Worm (Caenorhabditis elegans) whole organism, young adult: ENCODE measurements around the gene Y54G2A.41.

Experiments
- B0261.1 ChIP-seq: sonication (generic microtip); optimal IDR thresholded peaks from 2 replicates; lab custom pipeline; 2016; ENCODE audit warnings: mild to moderate bottlenecking, missing genetic modification characterization, moderate library complexity, missing compliant biosample characterization
- B0336.3 ChIP-seq: fragments of 200-800 bp; sonication (Bioruptor generic); IDR thresholded peaks from 2 replicates; pipeline ENCODE4 v1.3.6; 2022; ENCODE audit warnings: missing genetic modification characterization, missing compliant biosample characterization
- D2030.7 ChIP-seq: fragments of 200-800 bp; sonication (Bioruptor generic); IDR thresholded peaks from 2 replicates; pipeline ENCODE4 v1.3.6; 2022; ENCODE audit warnings: missing genetic modification reagents, missing genetic modification characterization, missing compliant biosample characterization
- F37B4.10 ChIP-seq: fragments of 200-800 bp; sonication (Bioruptor generic); IDR thresholded peaks from 2 replicates; pipeline ENCODE4 v1.3.6; 2022; ENCODE audit warnings: missing genetic modification characterization, missing compliant biosample characterization
- F49E8.2 ChIP-seq: sonication (generic microtip); optimal IDR thresholded peaks from 3 replicates; lab custom pipeline; 2017; ENCODE audit warnings: missing genetic modification characterization, mild to moderate bottlenecking, missing compliant biosample characterization, antibody characterized with exemption, moderate library complexity; ENCODE audit not compliant: insufficient read depth
- F55B11.4 ChIP-seq: sonication (generic microtip); optimal IDR thresholded peaks from 2 replicates; lab custom pipeline; 2016; ENCODE audit warnings: missing compliant biosample characterization, missing genetic modification characterization, borderline replicate concordance; ENCODE audit not compliant: insufficient read depth
- F57C9.4 ChIP-seq: sonication (generic microtip); optimal IDR thresholded peaks from 2 replicates; lab custom pipeline; 2017; ENCODE audit warnings: mild to moderate bottlenecking, missing genetic modification characterization, missing compliant biosample characterization
- K11D2.4 ChIP-seq: fragments of 200-800 bp; sonication (Bioruptor generic); IDR thresholded peaks from 2 replicates; pipeline ENCODE4 v1.3.6; 2022; ENCODE audit warnings: missing genetic modification reagents, missing genetic modification characterization, missing compliant biosample characterization
- Y53G8AR.9 ChIP-seq: fragments of 200-800 bp; sonication (Bioruptor generic); conservative IDR thresholded peaks from 2 replicates; pipeline ENCODE4 v1.3.6; 2022; ENCODE audit warnings: missing genetic modification reagents, missing genetic modification characterization, missing compliant biosample characterization
- Y79H2A.3 ChIP-seq: fragments of 200-800 bp; sonication (Bioruptor generic); conservative IDR thresholded peaks from 2 replicates; pipeline ENCODE4 v1.3.6; 2022; ENCODE audit warnings: missing genetic modification reagents, missing genetic modification characterization, missing compliant biosample characterization
- akir-1 ChIP-seq: fragments of 200-800 bp; sonication (Bioruptor generic); optimal IDR thresholded peaks from 2 replicates; lab custom pipeline; 2018; ENCODE audit warnings: mild to moderate bottlenecking, missing genetic modification characterization, moderate library complexity, missing compliant biosample characterization
- athp-1 ChIP-seq: sonication (generic microtip); optimal IDR thresholded peaks from 2 replicates; lab custom pipeline; 2017; ENCODE audit warnings: mild to moderate bottlenecking, missing genetic modification characterization, missing compliant biosample characterization
- attf-3 ChIP-seq: fragments of 200-800 bp; sonication (Bioruptor generic); conservative IDR thresholded peaks from 2 replicates; pipeline ENCODE4 v1.3.6; 2022; ENCODE audit warnings: missing genetic modification reagents, missing genetic modification characterization, missing compliant biosample characterization
- attf-5 ChIP-seq: fragments of 200-800 bp; sonication (Bioruptor generic); optimal IDR thresholded peaks from 2 replicates; lab custom pipeline; 2018; ENCODE audit warnings: mild to moderate bottlenecking, missing genetic modification characterization, missing compliant biosample characterization
- ceh-100 ChIP-seq: fragments of 200-800 bp; sonication (Bioruptor generic); IDR thresholded peaks from 2 replicates; pipeline ENCODE4 v1.3.6; 2022; ENCODE audit warnings: missing genetic modification reagents, missing genetic modification characterization, missing compliant biosample characterization
- ceh-27 ChIP-seq: fragments of 200-800 bp; sonication (Bioruptor generic); optimal IDR thresholded peaks from 2 replicates; lab custom pipeline; 2018; ENCODE audit warnings: mild to moderate bottlenecking, missing genetic modification characterization, moderate library complexity, missing compliant biosample characterization
- ceh-79 ChIP-seq: sonication (generic microtip); optimal IDR thresholded peaks from 2 replicates; lab custom pipeline; 2017; ENCODE audit warnings: mild to moderate bottlenecking, missing genetic modification characterization, missing compliant biosample characterization
- dox-1 ChIP-seq: fragments of 200-800 bp; sonication (Bioruptor generic); IDR thresholded peaks from 2 replicates; pipeline ENCODE4 v1.3.6; 2022; ENCODE audit warnings: missing genetic modification reagents, missing genetic modification characterization, missing compliant biosample characterization
- dpl-1 ChIP-seq: fragments of 150-350 bp; optimal IDR thresholded peaks from 2 replicates; lab custom pipeline; 2014; ENCODE audit warnings: missing biosample characterization, missing genetic modification reagents, missing genetic modification characterization
- ekl-4 ChIP-seq: fragments of 200-800 bp; sonication (Bioruptor generic); IDR thresholded peaks from 2 replicates; pipeline ENCODE4 v1.3.6; 2022; ENCODE audit warnings: missing genetic modification reagents, missing genetic modification characterization, missing compliant biosample characterization
- gei-17 ChIP-seq: fragments of 200-800 bp; sonication (Bioruptor generic); optimal IDR thresholded peaks from 2 replicates; lab custom pipeline; 2018; ENCODE audit warnings: mild to moderate bottlenecking, missing genetic modification characterization, missing compliant biosample characterization
- hmg-1.2 ChIP-seq: fragments of 200-800 bp; sonication (Bioruptor generic); IDR thresholded peaks from 2 replicates; pipeline ENCODE4 v1.3.6; 2022; ENCODE audit warnings: missing genetic modification reagents, missing genetic modification characterization, missing compliant biosample characterization
- hsf-1 ChIP-seq: fragments of 200-800 bp; sonication (Bioruptor generic); IDR thresholded peaks from 2 replicates; pipeline ENCODE4 v1.3.6; 2022; ENCODE audit warnings: missing genetic modification reagents, missing genetic modification characterization, missing compliant biosample characterization
- lag-1 ChIP-seq: fragments of 200-800 bp; sonication (Bioruptor generic); IDR thresholded peaks from 2 replicates; pipeline ENCODE4 v1.3.6; 2022; ENCODE audit warnings: missing genetic modification reagents, missing genetic modification characterization, missing compliant biosample characterization
- let-607 ChIP-seq, 2 experiments: fragments of 200-800 bp in 1 of 2; sonication (Bioruptor generic) in 1 of 2; sonication (generic microtip) in 1 of 2; optimal IDR thresholded peaks; 2 replicates each; lab custom pipeline; 2016 to 2018; ENCODE audit warnings: mild to moderate bottlenecking in 2 of 2, missing compliant biosample characterization in 2 of 2, missing genetic modification characterization in 2 of 2, moderate library complexity in 2 of 2, missing genotype in 1 of 2
- lin-35 ChIP-seq, 3 experiments: fragments of 150-350 bp in 2 of 3; sonication (generic microtip) in 1 of 3; optimal IDR thresholded peaks; 2 replicates each; lab custom pipeline; 2014 to 2018; ENCODE audit warnings: missing biosample characterization in 3 of 3, missing genetic modification characterization in 3 of 3, missing genetic modification reagents in 3 of 3
- lin-40 ChIP-seq: sonication (generic microtip); optimal IDR thresholded peaks from 2 replicates; lab custom pipeline; 2016; ENCODE audit warnings: missing genetic modification characterization, mild to moderate bottlenecking, missing compliant biosample characterization, missing genotype, missing genetic modification reagents
- lsy-27 ChIP-seq: sonication (generic microtip); optimal IDR thresholded peaks from 2 replicates; lab custom pipeline; 2017; ENCODE audit warnings: missing genetic modification characterization, mild to moderate bottlenecking, missing compliant biosample characterization, antibody characterized with exemption, missing genotype, borderline replicate concordance; ENCODE audit not compliant: insufficient read depth
- madf-3 ChIP-seq: fragments of 200-800 bp; sonication (Bioruptor generic); IDR thresholded peaks from 2 replicates; pipeline ENCODE4 v1.3.6; 2022; ENCODE audit warnings: missing genetic modification reagents, missing genetic modification characterization, missing compliant biosample characterization
- madf-6 ChIP-seq: fragments of 200-800 bp; sonication (Bioruptor generic); IDR thresholded peaks from 2 replicates; pipeline ENCODE4 v1.3.6; 2022; ENCODE audit warnings: missing genetic modification reagents, missing genetic modification characterization, missing compliant biosample characterization
- mel-28 ChIP-seq: sonication (generic microtip); optimal IDR thresholded peaks from 2 replicates; lab custom pipeline; 2016; ENCODE audit warnings: borderline replicate concordance, mild to moderate bottlenecking, missing genetic modification characterization, missing compliant biosample characterization
- mxl-1 ChIP-seq: sonication (generic microtip); optimal IDR thresholded peaks from 2 replicates; lab custom pipeline; 2016; ENCODE audit warnings: missing genetic modification characterization, missing compliant biosample characterization
- nfya-1 ChIP-seq: sonication (generic microtip); optimal IDR thresholded peaks from 2 replicates; lab custom pipeline; 2017; ENCODE audit warnings: antibody characterized with exemption, missing compliant biosample characterization, missing genetic modification characterization, borderline replicate concordance; ENCODE audit not compliant: insufficient read depth
- nfya-2 ChIP-seq: fragments of 200-800 bp; sonication (Bioruptor generic); IDR thresholded peaks from 2 replicates; pipeline ENCODE4 v1.3.6; 2022; ENCODE audit warnings: missing genetic modification reagents, missing genetic modification characterization, missing compliant biosample characterization
- nfyb-1 ChIP-seq: fragments of 200-800 bp; sonication (Bioruptor generic); IDR thresholded peaks from 2 replicates; pipeline ENCODE4 v1.3.6; 2022; ENCODE audit warnings: missing genetic modification reagents, missing genetic modification characterization, missing compliant biosample characterization
- nhr-120 ChIP-seq: fragments of 200-800 bp; sonication (Bioruptor generic); IDR thresholded peaks from 2 replicates; pipeline ENCODE4 v1.3.6; 2022; ENCODE audit warnings: missing genetic modification characterization, missing compliant biosample characterization
- nhr-80 ChIP-seq: sonication (generic microtip); optimal IDR thresholded peaks from 2 replicates; lab custom pipeline; 2016; ENCODE audit warnings: missing genetic modification characterization, missing compliant biosample characterization
- repo-1 ChIP-seq: sonication (generic microtip); optimal IDR thresholded peaks from 2 replicates; lab custom pipeline; 2017; ENCODE audit warnings: mild to moderate bottlenecking, missing genetic modification characterization, missing compliant biosample characterization
- sea-2 ChIP-seq: fragments of 200-800 bp; sonication (Bioruptor generic); IDR thresholded peaks from 2 replicates; pipeline ENCODE4 v1.3.6; 2022; ENCODE audit warnings: missing genetic modification characterization, missing compliant biosample characterization
- snpc-4 ChIP-seq, 5 experiments: fragments of 150-350 bp in 1 of 5; sonication (generic microtip) in 4 of 5; optimal IDR thresholded peaks; 2 replicates each; lab custom pipeline; 2014 to 2018; ENCODE audit warnings: missing genetic modification characterization in 5 of 5, missing biosample characterization in 3 of 5, antibody characterized with exemption in 2 of 5, mild to moderate bottlenecking in 2 of 5, missing compliant biosample characterization in 2 of 5, missing genotype in 2 of 5, moderate library complexity in 2 of 5, missing genetic modification reagents in 1 of 5
- sptf-2 ChIP-seq: fragments of 200-800 bp; sonication (Bioruptor generic); optimal IDR thresholded peaks from 2 replicates; lab custom pipeline; 2018; ENCODE audit warnings: mild to moderate bottlenecking, missing genetic modification characterization, missing compliant biosample characterization
- tbp1 ChIP-seq: fragments of 200-800 bp; sonication (Bioruptor generic); optimal IDR thresholded peaks from 2 replicates; lab custom pipeline; 2018; ENCODE audit warnings: mild to moderate bottlenecking, missing genetic modification characterization, missing compliant biosample characterization
- unc-62 ChIP-seq: fragments of 150-350 bp; optimal IDR thresholded peaks from 2 replicates; lab custom pipeline; 2014; ENCODE audit warnings: missing biosample characterization, missing genetic modification reagents, missing genetic modification characterization
- ztf-28 ChIP-seq: fragments of 200-800 bp; sonication (Bioruptor generic); IDR thresholded peaks from 2 replicates; pipeline ENCODE4 v1.3.6; 2022; ENCODE audit warnings: missing genetic modification reagents, missing genetic modification characterization, missing compliant biosample characterization

Gene Y54G2A.41

DNA sequence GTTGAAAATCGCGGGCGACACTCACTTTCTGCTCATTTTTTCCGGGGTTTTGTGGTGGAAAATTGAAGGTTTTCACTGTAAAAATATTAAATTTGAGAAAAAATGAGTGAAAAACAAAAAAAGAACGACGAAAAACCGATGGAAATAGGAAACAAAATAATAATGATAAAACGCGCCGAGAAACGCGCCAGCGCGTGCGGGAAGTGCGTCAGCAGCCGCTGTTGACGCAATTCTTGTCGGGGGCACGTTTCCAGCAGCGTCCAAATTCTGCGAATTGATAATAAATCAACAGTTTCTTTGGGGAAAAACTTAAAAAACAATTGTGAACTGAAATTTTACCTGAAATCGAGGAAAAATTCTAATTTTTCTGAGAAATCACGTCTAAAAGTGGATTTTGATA lies 25.9 kb upstream of the Y54G2A.41 start, which contains the start of gene ubxn-2 (continued):
- TF ChIP-seq akir-1 (GFP tag; lab: Kevin White, UChicago) (no peak), nhr-120 (no peak), unc-62 (GFP tag; lab: Kevin White, UChicago) (no peak), mxl-1 (tag; lab: Kevin White, UChicago) (no peak), lin-40 (tag; lab: Kevin White, UChicago) (peak; percentile 85), nfyb-1 (peak; percentile 83), madf-3 (GFP tag; lab: Robert Waterston, UW) (0 out of 2 replicates have a peak, but pooled peaks have one; percentile 60), dox-1 (GFP tag; lab: Robert Waterston, UW) (peak; percentile 83), let-607 (tag; optimal IDR thresholded peaks at IDR 0.05; lab: Kevin White, UChicago) (no peak), ztf-28 (GFP tag; lab: Robert Waterston, UW) (no peak), snpc-4 (GFP tag; optimal IDR thresholded peaks at IDR 0.05; lab: Kevin White, UChicago) (no peak), snpc-4 (tag; optimal IDR thresholded peaks at IDR 0.05; lab: Kevin White, UChicago) (peak in 2 of 4 experiments; percentile 34 to 49), Y53G8AR.9 (peak; percentile 91), lin-35 (GFP tag; optimal IDR thresholded peaks at IDR 0.05; lab: Kevin White, UChicago) (peak in 1 of 3 experiments; percentile 70), sea-2 (no peak), lag-1 (GFP tag; lab: Robert Waterston, UW) (no peak), mel-28 (tag; lab: Kevin White, UChicago) (no peak), Y79H2A.3 (GFP tag; lab: Robert Waterston, UW) (no peak), F55B11.4 (tag; lab: Kevin White, UChicago) (no peak), ekl-4 (GFP tag; lab: Robert Waterston, UW) (peak; percentile 29; the same call in 1 of the 2 replicates), ceh-100 (GFP tag; lab: Robert Waterston, UW) (no peak), nfya-1 (no peak), ceh-27 (GFP tag; lab: Kevin White, UChicago) (peak; percentile 26), D2030.7 (GFP tag; lab: Robert Waterston, UW) (peak; percentile 64), gei-17 (GFP tag; lab: Kevin White, UChicago) (peak; percentile 18), K11D2.4 (GFP tag; lab: Robert Waterston, UW) (peak; percentile 71), F37B4.10 (GFP tag; lab: Robert Waterston, UW) (no peak), athp-1 (no peak), F49E8.2 (tag; lab: Kevin White, UChicago) (no peak), F57C9.4 (no peak), B0261.1 (tag; lab: Kevin White, UChicago) (no peak), dpl-1 (GFP tag; lab: Kevin White, UChicago) (peak; percentile 48), tbp1 (peak; percentile 58), ceh-79 (tag; lab: Kevin White, UChicago) (no peak), attf-5 (GFP tag; lab: Kevin White, UChicago) (peak; percentile 64), hsf-1 (GFP tag; lab: Robert Waterston, UW) (peak; percentile 67; the same call in 1 of the 2 replicates), repo-1 (tag; lab: Kevin White, UChicago) (peak; percentile 59), nhr-80 (tag; lab: Kevin White, UChicago) (peak; percentile 32), lsy-27 (no peak), attf-3 (GFP tag; lab: Robert Waterston, UW) (peak; percentile 36), hmg-1.2 (GFP tag; lab: Robert Waterston, UW) (peak; percentile 51), B0336.3 (GFP tag; lab: Robert Waterston, UW) (peak; percentile 73), nfya-2 (GFP tag; lab: Robert Waterston, UW) (no peak), sptf-2 (GFP tag; lab: Kevin White, UChicago) (no peak), madf-6 (GFP tag; lab: Robert Waterston, UW) (peak; percentile 62)
- TF ChIP-seq, all 124 proteins: peak for 43
